Fruit fly (Drosophila melanogaster): Measurements from ENCODE around the gene twit.

DNA sequence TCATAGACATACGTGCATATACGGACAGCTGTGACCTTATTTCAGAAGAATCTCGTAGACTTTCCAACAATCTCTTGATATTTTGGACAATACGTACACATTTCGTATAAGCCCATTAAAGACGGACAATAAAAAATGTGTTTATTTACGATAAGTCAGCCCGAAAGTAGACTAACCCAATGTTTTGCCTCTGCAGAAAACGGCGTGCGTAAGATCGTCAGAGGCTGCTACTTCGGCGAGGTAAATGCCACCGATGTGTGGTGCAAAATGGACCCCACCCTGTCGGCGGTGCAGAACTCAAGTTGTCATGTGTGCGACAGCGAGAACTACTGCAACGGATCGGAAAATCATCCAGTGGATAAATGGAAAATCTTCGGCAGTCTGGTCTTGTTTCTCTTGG, 16.5 kb downstream of the twit start:
- TF ChIP-seq pan (optimal IDR thresholded peaks at IDR 0.05) = no peak
- TF ChIP-seq CG8478 (optimal IDR thresholded peaks at IDR 0.05) = no peak
- TF ChIP-seq psq (optimal IDR thresholded peaks at IDR 0.05) = no peak

Measured in whole organism.